Fruit fly (Drosophila melanogaster): Measurements from ENCODE around the gene chp.

The chp gene

dm6 chr3R:31218997-31219992, 8.8 kb upstream of the chp start, which contains the start of gene ATPsynC (continued):
- no peak for TF ChIP-seq cas (GFP tag; IDR thresholded peaks at IDR 0.05)
- TF ChIP-seq CoRest (tag; optimal IDR thresholded peaks at IDR 0.05) = peak; percentile 25
- no peak for TF ChIP-seq CG12219 (GFP tag; optimal IDR thresholded peaks at IDR 0.05)
- no peak for TF ChIP-seq Nf-YA (GFP tag; IDR thresholded peaks at IDR 0.05)
- TF ChIP-seq psq (GFP tag; optimal IDR thresholded peaks at IDR 0.05) = no peak
- no peak for TF ChIP-seq tio (GFP tag; optimal IDR thresholded peaks at IDR 0.05)
- no peak for TF ChIP-seq ato (GFP tag; IDR thresholded peaks at IDR 0.05; ENCODE audit: partially characterized antibody)
- peak; percentile 64 for TF ChIP-seq kni (GFP tag; optimal IDR thresholded peaks at IDR 0.05)
- TF ChIP-seq CG17328 (GFP tag; IDR thresholded peaks at IDR 0.05) = no peak
- TF ChIP-seq CG30020 (tag; optimal IDR thresholded peaks at IDR 0.05) = peak; percentile 91
- no peak for TF ChIP-seq NC2α (GFP tag; optimal IDR thresholded peaks at IDR 0.05)
- peak; percentile 40 for TF ChIP-seq onecut (GFP tag; IDR thresholded peaks at IDR 0.05)
- TF ChIP-seq pzg (GFP tag; optimal IDR thresholded peaks at IDR 0.05) = peak; percentile 100
- TF ChIP-seq CG3163 (GFP tag; optimal IDR thresholded peaks at IDR 0.05) = peak; percentile 27
- TF ChIP-seq Hr78 (GFP tag; optimal IDR thresholded peaks at IDR 0.05) = peak in 1 of 2 experiments; percentile 17
- no peak for TF ChIP-seq Bteb2 (GFP tag; optimal IDR thresholded peaks at IDR 0.05)
- peak; percentile 19 for TF ChIP-seq CG3065 (GFP tag; optimal IDR thresholded peaks at IDR 0.05)
- no peak for TF ChIP-seq Atf-2 (GFP tag; optimal IDR thresholded peaks at IDR 0.05)
- TF ChIP-seq CG12071 (GFP tag; optimal IDR thresholded peaks at IDR 0.05) = peak; percentile 57
- no peak for TF ChIP-seq eve (GFP tag; optimal IDR thresholded peaks at IDR 0.05)
- peak; percentile 81 for TF ChIP-seq trem (tag; optimal IDR thresholded peaks at IDR 0.05)
- no peak for TF ChIP-seq Mes4 (GFP tag; optimal IDR thresholded peaks at IDR 0.05)
- TF ChIP-seq pb (GFP tag; optimal IDR thresholded peaks at IDR 0.05) = peak; percentile 51
- TF ChIP-seq peb (GFP tag; IDR thresholded peaks at IDR 0.05) = no peak
- no peak for TF ChIP-seq lmd (GFP tag; IDR thresholded peaks at IDR 0.05)
- TF ChIP-seq Gsc (GFP tag; IDR thresholded peaks at IDR 0.05) = no peak
- no peak for TF ChIP-seq CG15073 (GFP tag; optimal IDR thresholded peaks at IDR 0.05)
- TF ChIP-seq CG32772 (GFP tag; IDR thresholded peaks at IDR 0.05) = no peak
- no peak for TF ChIP-seq CG12236 (GFP tag; optimal IDR thresholded peaks at IDR 0.05)
- TF ChIP-seq Vsx1 (GFP tag; optimal IDR thresholded peaks at IDR 0.05) = no peak
- TF ChIP-seq eyg (GFP tag; optimal IDR thresholded peaks at IDR 0.05) = peak; percentile 35
- TF ChIP-seq CG6791 (GFP tag; IDR thresholded peaks at IDR 0.05; ENCODE audit: partially characterized antibody) = no peak
- no peak for TF ChIP-seq CG10979 (tag; optimal IDR thresholded peaks at IDR 0.05)
- no peak for TF ChIP-seq ab (GFP tag; optimal IDR thresholded peaks at IDR 0.05)
- TF ChIP-seq CG5953 (GFP tag; IDR thresholded peaks at IDR 0.05) = no peak
- no peak for TF ChIP-seq GATAe (GFP tag; conservative IDR thresholded peaks at IDR 0.05)
- no peak for TF ChIP-seq NK7.1 (GFP tag; optimal IDR thresholded peaks at IDR 0.05)
- TF ChIP-seq CG9797 (GFP tag; optimal IDR thresholded peaks at IDR 0.05) = peak; percentile 100
- no peak for TF ChIP-seq en (GFP tag; optimal IDR thresholded peaks at IDR 0.05)
- peak; percentile 45 for TF ChIP-seq B-H2 (GFP tag; optimal IDR thresholded peaks at IDR 0.05)
- peak; percentile 63 for TF ChIP-seq Dad (GFP tag; optimal IDR thresholded peaks at IDR 0.05)
- TF ChIP-seq CG2202 (tag; optimal IDR thresholded peaks at IDR 0.05) = peak; percentile 21
- TF ChIP-seq dati (GFP tag; IDR thresholded peaks at IDR 0.05) = no peak
- TF ChIP-seq sim (GFP tag; IDR thresholded peaks at IDR 0.05) = no peak
- TF ChIP-seq CG6683 (GFP tag; optimal IDR thresholded peaks at IDR 0.05) = peak; percentile 25
- TF ChIP-seq CG12155 (GFP tag; optimal IDR thresholded peaks at IDR 0.05) = peak; percentile 48
- peak in 1 of 2 experiments; percentile 66 for TF ChIP-seq insv (GFP tag; optimal IDR thresholded peaks at IDR 0.05)
- TF ChIP-seq gsb (GFP tag; IDR thresholded peaks at IDR 0.05) = no peak
- no peak for TF ChIP-seq bowl (GFP tag; IDR thresholded peaks at IDR 0.05)

Data from whole organism, embryonic.